Worm (Caenorhabditis elegans) whole organism, L3 larva: Measurements from ENCODE around the gene fbxa-151.

Experiments
- R02D3.7 ChIP-seq: fragments of 150-350 bp; optimal IDR thresholded peaks from 2 replicates; lab custom pipeline; 2014; ENCODE audit warnings: missing biosample characterization, missing genetic modification characterization
- ZK546.5 ChIP-seq: sonication (generic microtip); optimal IDR thresholded peaks from 2 replicates; lab custom pipeline; 2017; ENCODE audit warnings: missing biosample characterization, missing genetic modification characterization
- aly-2 ChIP-seq: fragments of 150-350 bp; optimal IDR thresholded peaks from 2 replicates; lab custom pipeline; 2014; ENCODE audit warnings: missing biosample characterization, missing genetic modification characterization
- ama-1 ChIP-seq: fragments of 150-350 bp; optimal IDR thresholded peaks from 2 replicates; lab custom pipeline; 2018
- ceh-16 ChIP-seq: sonication (generic microtip); optimal IDR thresholded peaks from 2 replicates; lab custom pipeline; 2017; ENCODE audit warnings: missing biosample characterization, missing genetic modification characterization
- ceh-9 ChIP-seq: sonication (generic microtip); optimal IDR thresholded peaks from 2 replicates; lab custom pipeline; 2018; ENCODE audit warnings: missing biosample characterization, missing genetic modification characterization
- daf-12 ChIP-seq: fragments of 150-350 bp; optimal IDR thresholded peaks from 2 replicates; lab custom pipeline; 2014; ENCODE audit warnings: missing biosample characterization, missing genetic modification reagents, missing genetic modification characterization
- elt-1 ChIP-seq: fragments of 150-350 bp; optimal IDR thresholded peaks from 2 replicates; lab custom pipeline; 2014; ENCODE audit warnings: missing biosample characterization, missing genetic modification characterization
- elt-2 ChIP-seq: sonication (generic microtip); optimal IDR thresholded peaks from 2 replicates; lab custom pipeline; 2016; ENCODE audit warnings: missing genetic modification reagents, mild to moderate bottlenecking, missing genetic modification characterization, missing compliant biosample characterization
- elt-3 ChIP-seq, 3 experiments: fragments of 150-350 bp in 1 of 3; sonication (generic microtip) in 2 of 3; optimal IDR thresholded peaks; 2 replicates in 2 of 3; 4 replicates in 1 of 3; lab custom pipeline; 2014 to 2017; ENCODE audit warnings: missing biosample characterization in 3 of 3, missing genetic modification characterization in 3 of 3
- eor-1 ChIP-seq, 2 experiments: fragments of 150-350 bp; optimal IDR thresholded peaks; 2 replicates each; lab custom pipeline; 2014 to 2018; ENCODE audit warnings: missing biosample characterization in 2 of 2, missing genetic modification characterization in 2 of 2
- fos-1 ChIP-seq: fragments of 150-350 bp; optimal IDR thresholded peaks from 2 replicates; lab custom pipeline; 2014; ENCODE audit warnings: missing biosample characterization, missing genetic modification characterization
- lin-15B ChIP-seq: fragments of 150-350 bp; optimal IDR thresholded peaks from 2 replicates; lab custom pipeline; 2014; ENCODE audit warnings: missing biosample characterization, missing genetic modification characterization
- lin-39 ChIP-seq: fragments of 150-350 bp; optimal IDR thresholded peaks from 2 replicates; lab custom pipeline; 2018; ENCODE audit warnings: missing biosample characterization, missing genetic modification reagents, missing genetic modification characterization
- lsy-12 ChIP-seq: sonication (generic microtip); optimal IDR thresholded peaks from 2 replicates; lab custom pipeline; 2016; ENCODE audit warnings: mild to moderate bottlenecking, missing genetic modification characterization, missing compliant biosample characterization
- mdl-1 ChIP-seq: fragments of 150-350 bp; optimal IDR thresholded peaks from 2 replicates; lab custom pipeline; 2014; ENCODE audit warnings: missing biosample characterization, missing genetic modification characterization
- mml-1 ChIP-seq: fragments of 150-350 bp; sonication (generic microtip); optimal IDR thresholded peaks from 3 replicates; lab custom pipeline; 2014; ENCODE audit warnings: missing biosample characterization, missing genetic modification characterization
- nfya-1 ChIP-seq: sonication (generic microtip); optimal IDR thresholded peaks from 2 replicates; lab custom pipeline; 2017; ENCODE audit warnings: missing genetic modification characterization, mild to moderate bottlenecking, missing compliant biosample characterization, antibody characterized with exemption, moderate library complexity; ENCODE audit not compliant: insufficient read depth
- nhr-11 ChIP-seq: fragments of 150-350 bp; optimal IDR thresholded peaks from 2 replicates; lab custom pipeline; 2014; ENCODE audit warnings: missing biosample characterization, missing genetic modification characterization
- nhr-23 ChIP-seq: fragments of 150-350 bp; optimal IDR thresholded peaks from 2 replicates; lab custom pipeline; 2014; ENCODE audit warnings: missing biosample characterization, missing genetic modification reagents, missing genetic modification characterization
- nhr-43 ChIP-seq: sonication (generic microtip); optimal IDR thresholded peaks from 2 replicates; lab custom pipeline; 2016; ENCODE audit warnings: mild to moderate bottlenecking, missing genetic modification characterization, missing compliant biosample characterization; ENCODE audit not compliant: poor library complexity, severe bottlenecking
- nhr-67 ChIP-seq: fragments of 150-350 bp; optimal IDR thresholded peaks from 2 replicates; lab custom pipeline; 2014; ENCODE audit warnings: missing biosample characterization, missing genetic modification characterization
- nhr-77 ChIP-seq: fragments of 150-350 bp; optimal IDR thresholded peaks from 2 replicates; lab custom pipeline; 2014; ENCODE audit warnings: missing biosample characterization, missing genetic modification characterization
- pha-4 ChIP-seq: fragments of 150-350 bp; optimal IDR thresholded peaks from 2 replicates; lab custom pipeline; 2014; ENCODE audit warnings: missing biosample characterization, missing genetic modification reagents, missing genetic modification characterization
- pqm-1 ChIP-seq: fragments of 150-350 bp; optimal IDR thresholded peaks from 2 replicates; lab custom pipeline; 2017; ENCODE audit warnings: missing biosample characterization, missing genetic modification characterization, inconsistent platforms
- sea-2 ChIP-seq: fragments of 150-350 bp; sonication (generic microtip); optimal IDR thresholded peaks from 4 replicates; lab custom pipeline; 2014; ENCODE audit warnings: missing biosample characterization, missing genetic modification reagents, missing genetic modification characterization
- skn-1 ChIP-seq: fragments of 150-350 bp; optimal IDR thresholded peaks from 2 replicates; lab custom pipeline; 2014; ENCODE audit warnings: missing biosample characterization, missing genetic modification characterization
- snpc-4 ChIP-seq: fragments of 150-350 bp; optimal IDR thresholded peaks from 2 replicates; lab custom pipeline; 2014; ENCODE audit warnings: missing biosample characterization, missing genetic modification characterization
- tbx-2 ChIP-seq: sonication (generic microtip); optimal IDR thresholded peaks from 2 replicates; lab custom pipeline; 2016; ENCODE audit warnings: mild to moderate bottlenecking, missing genetic modification characterization, missing compliant biosample characterization
- unc-39 ChIP-seq: sonication (generic microtip); optimal IDR thresholded peaks from 4 replicates; lab custom pipeline; 2017; ENCODE audit warnings: missing biosample characterization, missing genetic modification characterization
- unc-62 ChIP-seq: fragments of 150-350 bp; sonication (generic microtip); optimal IDR thresholded peaks from 4 replicates; lab custom pipeline; 2014; ENCODE audit warnings: missing biosample characterization, missing genetic modification reagents, missing genetic modification characterization
- zag-1 ChIP-seq: fragments of 150-350 bp; optimal IDR thresholded peaks from 2 replicates; lab custom pipeline; 2014; ENCODE audit warnings: missing biosample characterization, missing genetic modification characterization
- ztf-4 ChIP-seq: fragments of 150-350 bp; optimal IDR thresholded peaks from 2 replicates; lab custom pipeline; 2014; ENCODE audit warnings: missing biosample characterization, missing genetic modification characterization

fbxa-151 gene

DNA sequence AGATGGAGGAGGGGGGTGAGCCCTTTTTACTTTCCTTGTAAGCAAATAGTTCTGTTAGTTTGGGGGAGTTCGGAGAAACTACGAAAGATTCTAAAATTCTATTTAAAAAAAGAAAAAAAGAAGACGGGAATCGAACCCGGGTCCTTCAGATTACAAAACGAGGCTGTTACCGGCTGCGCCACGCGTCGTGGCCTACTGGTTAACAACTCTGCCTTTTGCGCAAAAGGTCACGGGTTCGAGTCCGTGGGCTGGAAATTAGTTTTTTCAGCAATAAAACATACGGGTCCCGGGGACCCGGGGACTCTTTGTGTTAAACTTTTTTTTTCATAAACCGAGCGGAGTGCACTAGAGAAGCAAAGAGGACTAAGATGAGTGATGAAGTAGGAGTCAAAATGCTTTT, 35.5 kb downstream of the fbxa-151 start:
- TF ChIP-seq lin-39 (tag; lab: Kevin White, UChicago) (peak; percentile 20), nhr-43 (tag; lab: Kevin White, UChicago) (no peak)

DNA sequence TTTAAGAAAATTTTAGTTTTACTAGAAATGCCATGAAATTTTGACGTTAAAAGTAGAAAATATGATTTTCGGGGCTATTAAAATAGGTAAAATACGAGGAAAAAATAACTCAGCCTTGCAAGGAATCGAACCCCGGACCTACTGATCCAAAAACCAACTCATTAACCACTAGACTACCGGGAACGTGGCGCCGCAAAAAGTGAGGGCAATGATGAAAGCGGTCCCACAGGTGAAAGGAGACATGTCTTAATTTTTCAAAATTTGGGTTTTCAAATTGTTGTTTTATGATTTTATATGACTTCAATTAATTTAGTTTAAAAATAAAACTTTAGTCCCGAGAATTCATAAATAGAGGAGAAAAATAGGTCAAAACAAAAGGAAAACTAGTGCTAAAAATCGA, 36.0 kb downstream of the fbxa-151 start:
- TF ChIP-seq elt-3 (tag; optimal IDR thresholded peaks at IDR 0.05; lab: Kevin White, UChicago) (no peak), lsy-12 (no peak), skn-1 (no peak), aly-2 (tag; lab: Kevin White, UChicago) (no peak), nhr-67 (no peak), ama-1 (lab: Kevin White, UChicago) (no peak), eor-1 (tag; optimal IDR thresholded peaks at IDR 0.05; lab: Kevin White, UChicago) (no peak), daf-12 (no peak), lin-15B (tag; lab: Kevin White, UChicago) (no peak), nhr-77 (tag; lab: Kevin White, UChicago) (no peak), nhr-11 (tag; lab: Kevin White, UChicago) (no peak), fos-1 (no peak)

- TF ChIP-seq R02D3.7: no peak
Observed at ce11 chrIII:1230174-1230573, 36.5 kb downstream of the fbxa-151 start, which contains the start of gene pes-4. TSS of gene pes-4 (minus strand) at chrIII:1230274.

DNA sequence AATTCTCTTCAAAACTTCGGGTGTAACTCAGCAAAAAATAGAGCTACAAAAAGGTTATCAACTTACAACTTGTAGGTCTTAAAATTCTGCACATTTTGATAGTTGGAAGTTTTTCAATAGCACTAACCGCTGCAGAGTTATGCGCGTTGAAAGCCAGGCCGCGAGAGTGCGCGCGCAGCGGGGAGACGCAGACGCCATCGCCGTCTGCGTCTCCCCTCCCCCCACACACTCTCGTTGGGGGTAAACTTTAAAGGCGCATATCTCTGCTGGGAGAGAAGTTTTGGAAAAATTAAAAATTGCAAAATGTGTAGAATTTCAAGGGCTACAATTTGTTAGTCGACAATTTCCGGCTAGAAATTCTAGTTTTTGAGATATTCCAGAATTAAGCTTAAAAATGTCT, 37.2 kb downstream of the fbxa-151 start:
- no peak for TF ChIP-seq nhr-23 (tag; lab: Kevin White, UChicago)
- no peak for TF ChIP-seq elt-2
- no peak for TF ChIP-seq unc-62 (GFP tag; lab: Kevin White, UChicago)
- no peak for TF ChIP-seq pqm-1
- no peak for TF ChIP-seq ZK546.5 (tag; lab: Kevin White, UChicago)
- no peak for TF ChIP-seq lsy-12
- TF ChIP-seq mdl-1 (tag; lab: Kevin White, UChicago): no peak
- no peak for TF ChIP-seq pha-4
- no peak for TF ChIP-seq mml-1 (tag; lab: Kevin White, UChicago)
- no peak for TF ChIP-seq tbx-2 (tag; lab: Kevin White, UChicago)
- TF ChIP-seq R02D3.7: no peak
- no peak for TF ChIP-seq nhr-43 (tag; lab: Kevin White, UChicago)
- TF ChIP-seq unc-39 (tag; lab: Kevin White, UChicago): no peak
- TF ChIP-seq snpc-4: no peak
- no peak for TF ChIP-seq daf-12
- TF ChIP-seq ceh-9 (tag; lab: Kevin White, UChicago): no peak
- TF ChIP-seq elt-1 (tag; lab: Kevin White, UChicago): no peak
- TF ChIP-seq, all 47 proteins: peak for 0

- peak; percentile 78 for TF ChIP-seq pha-4
- TF ChIP-seq zag-1: no peak
Observed at ce11 chrIII:1228593-1228992, 38.1 kb downstream of the fbxa-151 start.

- no peak for TF ChIP-seq nhr-43 (tag; lab: Kevin White, UChicago)
- TF ChIP-seq aly-2 (tag; lab: Kevin White, UChicago): no peak
- no peak for TF ChIP-seq ztf-4
- no peak for TF ChIP-seq nhr-67
- TF ChIP-seq lsy-12: no peak
- TF ChIP-seq elt-2: peak; percentile 34
- TF ChIP-seq lin-39 (tag; lab: Kevin White, UChicago): no peak
- TF ChIP-seq skn-1: no peak
- no peak for TF ChIP-seq ceh-16
- no peak for TF ChIP-seq nfya-1 (tag; lab: Kevin White, UChicago)
- TF ChIP-seq ceh-9 (tag; lab: Kevin White, UChicago): no peak
- TF ChIP-seq sea-2: no peak
- TF ChIP-seq snpc-4: no peak
- no peak for TF ChIP-seq mdl-1 (tag; lab: Kevin White, UChicago)
- no peak for TF ChIP-seq tbx-2 (tag; lab: Kevin White, UChicago)
- TF ChIP-seq pha-4: peak; percentile 97
- TF ChIP-seq ama-1 (lab: Kevin White, UChicago): no peak
- no peak for TF ChIP-seq pqm-1
Observed at ce11 chrIII:1226256-1226655, 40.4 kb downstream of the fbxa-151 start.
